Fruit fly (Drosophila melanogaster) whole organism, wandering third instar larva: ENCODE measurements around the gene Jhbp16.

ENCODE experiments used
- Abd-B ChIP-seq: fragments of >200 bp; optimal IDR thresholded peaks from 2 replicates; lab custom pipeline; 2017; ENCODE audit warnings: missing biosample characterization, missing genetic modification characterization
- Jra ChIP-seq: sonication (Bioruptor generic); optimal IDR thresholded peaks from 2 replicates; lab custom pipeline; 2016; ENCODE audit warnings: missing biosample characterization, missing genetic modification characterization
- br ChIP-seq: fragments of 200-800 bp; sonication (Bioruptor generic); optimal IDR thresholded peaks from 2 replicates; lab custom pipeline; 2016; ENCODE audit warnings: missing biosample characterization, missing genetic modification characterization
- fru ChIP-seq: fragments of 200-800 bp; sonication (Bioruptor generic); optimal IDR thresholded peaks from 3 replicates; lab custom pipeline; 2016; ENCODE audit warnings: missing biosample characterization, mild to moderate bottlenecking, missing genetic modification characterization
- jim ChIP-seq: fragments of 175-275, 200-325 bp; sonication (Bioruptor generic); optimal IDR thresholded peaks from 2 replicates; lab custom pipeline; 2016; ENCODE audit warnings: missing biosample characterization, mild to moderate bottlenecking, missing genetic modification characterization
- lola ChIP-seq: fragments of >200 bp; optimal IDR thresholded peaks from 2 replicates; lab custom pipeline; 2017; ENCODE audit warnings: missing biosample characterization, missing genetic modification characterization
- pan ChIP-seq: fragments of >200 bp; optimal IDR thresholded peaks from 2 replicates; lab custom pipeline; 2017
- psq ChIP-seq: fragments of 200-800 bp; sonication (Bioruptor generic); optimal IDR thresholded peaks from 3 replicates; lab custom pipeline; 2017; ENCODE audit warnings: missing biosample characterization, mild to moderate bottlenecking, missing genetic modification characterization, moderate library complexity
- usp ChIP-seq: fragments of >200 bp; optimal IDR thresholded peaks from 2 replicates; lab custom pipeline; 2017; ENCODE audit warnings: missing biosample characterization, missing genetic modification characterization

dm6 chr3R:21682041-21682440, 17.9 kb downstream of the Jhbp16 start:
- TF ChIP-seq pan (lab: Kevin White, UChicago), result no peak
- TF ChIP-seq Abd-B, result no peak
- TF ChIP-seq usp (GFP tag; lab: Kevin White, UChicago), result no peak
- no peak for TF ChIP-seq lola (GFP tag; lab: Kevin White, UChicago)
- TF ChIP-seq psq (GFP tag; lab: Kevin White, UChicago), result no peak
- TF ChIP-seq jim, result no peak
- TF ChIP-seq fru (GFP tag; lab: Kevin White, UChicago), result no peak
- TF ChIP-seq br (GFP tag; lab: Kevin White, UChicago), result no peak
- no peak for TF ChIP-seq Jra
